Worm (Caenorhabditis elegans) whole organism, mixed stage, embryonic: ENCODE results near the gene H01M10.2.

Experiments used
- M03D4.4 ChIP-seq: sonication (generic microtip); optimal IDR thresholded peaks from 2 replicates; lab custom pipeline; 2017; ENCODE audit warnings: mild to moderate bottlenecking, missing genetic modification characterization, missing compliant biosample characterization
- bed-3 ChIP-seq: fragments of 200-800 bp; sonication (Bioruptor generic); optimal IDR thresholded peaks from 3 replicates; lab custom pipeline; 2018; ENCODE audit warnings: mild to moderate bottlenecking, missing genetic modification characterization, moderate library complexity, missing compliant biosample characterization
- blmp-1 ChIP-seq: fragments of 150-350 bp; optimal IDR thresholded peaks from 2 replicates; lab custom pipeline; 2014; ENCODE audit warnings: missing biosample characterization, missing genetic modification characterization
- ceh-39 ChIP-seq: fragments of 150-350 bp; optimal IDR thresholded peaks from 2 replicates; lab custom pipeline; 2014; ENCODE audit warnings: missing biosample characterization, missing genetic modification characterization
- ceh-43 ChIP-seq: fragments of 200-800 bp; sonication (Bioruptor generic); optimal IDR thresholded peaks from 2 replicates; lab custom pipeline; 2018; ENCODE audit warnings: mild to moderate bottlenecking, missing genetic modification characterization, moderate library complexity, missing compliant biosample characterization
- ceh-83 ChIP-seq: fragments of 200-800 bp; sonication (Bioruptor generic); optimal IDR thresholded peaks from 2 replicates; lab custom pipeline; 2018; ENCODE audit warnings: mild to moderate bottlenecking, missing genetic modification characterization, missing compliant biosample characterization
- ces-1 ChIP-seq: fragments of 150-350 bp; optimal IDR thresholded peaks from 2 replicates; lab custom pipeline; 2014; ENCODE audit warnings: missing biosample characterization, missing genetic modification reagents, missing genetic modification characterization
- cnd-1 ChIP-seq: fragments of 200-800 bp; sonication (Bioruptor generic); optimal IDR thresholded peaks from 2 replicates; lab custom pipeline; 2018; ENCODE audit warnings: mild to moderate bottlenecking, missing genetic modification characterization, missing compliant biosample characterization
- drap-1 ChIP-seq: fragments of 200-800 bp; sonication (Bioruptor generic); optimal IDR thresholded peaks from 3 replicates; lab custom pipeline; 2018; ENCODE audit warnings: mild to moderate bottlenecking, missing genetic modification characterization, missing compliant biosample characterization
- elt-1 ChIP-seq: sonication (generic microtip); optimal IDR thresholded peaks from 2 replicates; lab custom pipeline; 2017; ENCODE audit warnings: missing genetic modification characterization, mild to moderate bottlenecking, missing compliant biosample characterization, antibody characterized with exemption, moderate library complexity, borderline replicate concordance; ENCODE audit not compliant: insufficient read depth
- elt-3 ChIP-seq: fragments of 150-350 bp; optimal IDR thresholded peaks from 2 replicates; lab custom pipeline; 2014; ENCODE audit warnings: missing biosample characterization, missing genetic modification characterization
- flh-1 ChIP-seq: fragments of 200-800 bp; sonication (Bioruptor generic); optimal IDR thresholded peaks from 2 replicates; lab custom pipeline; 2018; ENCODE audit warnings: mild to moderate bottlenecking, missing genetic modification characterization, moderate library complexity, missing compliant biosample characterization
- ham-2 ChIP-seq: fragments of 200-800 bp; sonication (Bioruptor generic); optimal IDR thresholded peaks from 2 replicates; lab custom pipeline; 2018; ENCODE audit warnings: mild to moderate bottlenecking, missing genetic modification characterization, missing compliant biosample characterization
- hlh-1 ChIP-seq: fragments of 150-350 bp; optimal IDR thresholded peaks from 2 replicates; lab custom pipeline; 2014; ENCODE audit warnings: missing biosample characterization, missing genetic modification reagents, missing genetic modification characterization
- lin-13 ChIP-seq: fragments of 150-350 bp; optimal IDR thresholded peaks from 2 replicates; lab custom pipeline; 2014; ENCODE audit warnings: missing biosample characterization, missing genetic modification characterization
- lin-32 ChIP-seq: fragments of 200-800 bp; sonication (Bioruptor generic); optimal IDR thresholded peaks from 2 replicates; lab custom pipeline; 2018; ENCODE audit warnings: mild to moderate bottlenecking, missing genetic modification characterization, missing compliant biosample characterization
- lsy-2 ChIP-seq: fragments of 150-350 bp; optimal IDR thresholded peaks from 2 replicates; lab custom pipeline; 2014; ENCODE audit warnings: missing biosample characterization, missing genetic modification characterization
- mab-5 ChIP-seq: fragments of 150-350 bp; optimal IDR thresholded peaks from 2 replicates; lab custom pipeline; 2014; ENCODE audit warnings: missing biosample characterization, missing genetic modification characterization
- mep-1 ChIP-seq: fragments of 150-350 bp; optimal IDR thresholded peaks from 2 replicates; lab custom pipeline; 2017; ENCODE audit warnings: missing biosample characterization, missing genetic modification reagents, missing genetic modification characterization, inconsistent platforms
- mls-2 ChIP-seq: sonication (generic microtip); optimal IDR thresholded peaks from 2 replicates; lab custom pipeline; 2016; ENCODE audit warnings: mild to moderate bottlenecking, missing genetic modification characterization, moderate library complexity, missing compliant biosample characterization
- nhr-12 ChIP-seq: fragments of 150-350 bp; optimal IDR thresholded peaks from 2 replicates; lab custom pipeline; 2014; ENCODE audit warnings: missing biosample characterization, missing genetic modification characterization
- nhr-2 ChIP-seq: fragments of 150-350 bp; optimal IDR thresholded peaks from 2 replicates; lab custom pipeline; 2014; ENCODE audit warnings: missing biosample characterization, missing genetic modification characterization
- nhr-237 ChIP-seq: fragments of 150-350 bp; optimal IDR thresholded peaks from 2 replicates; lab custom pipeline; 2014; ENCODE audit warnings: missing biosample characterization, missing genetic modification characterization
- nhr-28 ChIP-seq: fragments of 150-350 bp; optimal IDR thresholded peaks from 2 replicates; lab custom pipeline; 2014; ENCODE audit warnings: missing biosample characterization, missing genetic modification characterization
- nhr-76 ChIP-seq: sonication (generic microtip); optimal IDR thresholded peaks from 2 replicates; lab custom pipeline; 2017; ENCODE audit warnings: missing biosample characterization, missing genetic modification characterization
- pha-4 ChIP-seq: fragments of 150-350 bp; optimal IDR thresholded peaks from 2 replicates; lab custom pipeline; 2018; ENCODE audit warnings: missing biosample characterization, missing genetic modification reagents, missing genetic modification characterization
- sem-2 ChIP-seq: fragments of 200-800 bp; sonication (Bioruptor generic); optimal IDR thresholded peaks from 2 replicates; lab custom pipeline; 2018; ENCODE audit warnings: mild to moderate bottlenecking, missing genetic modification characterization, missing compliant biosample characterization
- snpc-4 ChIP-seq: fragments of 150-350 bp; optimal IDR thresholded peaks from 2 replicates; lab custom pipeline; 2014; ENCODE audit warnings: missing biosample characterization, missing genetic modification characterization
- sptf-1 ChIP-seq: sonication (generic microtip); optimal IDR thresholded peaks from 2 replicates; lab custom pipeline; 2017; ENCODE audit warnings: mild to moderate bottlenecking, missing genetic modification characterization, moderate library complexity, missing compliant biosample characterization
- tbx-8 ChIP-seq: fragments of 200-800 bp; sonication (Bioruptor generic); optimal IDR thresholded peaks from 2 replicates; lab custom pipeline; 2018; ENCODE audit warnings: mild to moderate bottlenecking, missing genetic modification characterization, moderate library complexity, missing compliant biosample characterization
- unc-120 ChIP-seq: sonication (generic microtip); optimal IDR thresholded peaks from 2 replicates; lab custom pipeline; 2017; ENCODE audit warnings: missing genetic modification characterization, missing compliant biosample characterization; ENCODE audit not compliant: poor library complexity, severe bottlenecking
- unc-39 ChIP-seq: fragments of 150-350 bp; optimal IDR thresholded peaks from 2 replicates; lab custom pipeline; 2014; ENCODE audit warnings: missing biosample characterization, missing genetic modification characterization
- unc-62 ChIP-seq: fragments of 150-350 bp; optimal IDR thresholded peaks from 2 replicates; lab custom pipeline; 2014; ENCODE audit warnings: missing biosample characterization, missing genetic modification reagents, missing genetic modification characterization
- zip-8 ChIP-seq: fragments of 150-350 bp; optimal IDR thresholded peaks from 2 replicates; lab custom pipeline; 2014; ENCODE audit warnings: missing biosample characterization, missing genetic modification characterization
- ztf-11 ChIP-seq: fragments of 150-350 bp; optimal IDR thresholded peaks from 2 replicates; lab custom pipeline; 2014; ENCODE audit warnings: missing biosample characterization, missing genetic modification characterization

The H01M10.2 gene

DNA sequence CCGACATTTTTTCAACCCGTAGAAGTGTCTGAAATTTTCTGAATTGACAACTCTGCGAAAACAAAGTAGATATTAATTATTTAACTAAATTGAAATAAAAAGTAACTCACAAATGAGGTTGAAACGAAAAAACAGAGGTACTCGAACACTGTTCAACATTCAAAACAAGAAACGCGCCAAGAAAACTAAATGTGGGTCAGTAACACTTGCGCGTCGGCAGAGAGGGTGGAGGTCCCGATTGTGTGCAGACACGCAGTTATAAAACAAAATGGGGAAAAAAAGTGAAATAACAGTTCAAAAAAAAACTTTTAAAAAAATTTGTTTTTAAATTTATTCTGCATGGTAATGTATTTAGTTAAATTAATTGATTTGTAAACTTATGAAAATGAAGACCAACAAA, 26.2 kb downstream of the H01M10.2 start:
- TF ChIP-seq hlh-1 (tag; lab: Kevin White, UChicago) (peak; percentile 33), sptf-1 (tag; lab: Kevin White, UChicago) (no peak)

DNA sequence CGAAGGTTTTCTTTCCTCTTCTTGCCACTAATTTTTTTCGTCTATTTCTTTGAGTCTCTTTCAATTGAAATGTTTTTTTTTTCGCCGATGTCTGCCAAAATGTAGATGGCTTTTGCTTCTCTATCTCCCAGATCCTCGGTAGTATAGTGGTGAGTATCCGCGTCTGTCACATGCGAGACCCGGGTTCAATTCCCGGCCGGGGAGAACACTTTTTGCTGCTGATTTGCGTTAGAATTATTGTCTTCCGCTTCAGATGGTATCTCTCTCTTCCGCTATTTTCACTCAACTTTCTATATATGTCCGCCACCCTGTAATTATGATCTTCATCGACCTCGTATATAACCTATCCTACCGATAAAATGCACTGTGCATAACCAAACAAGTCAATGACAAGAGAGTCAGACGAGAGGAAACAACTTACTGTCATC, 32.1 kb downstream of the H01M10.2 start:
- TF ChIP-seq hlh-1 (tag; lab: Kevin White, UChicago), result no peak
- TF ChIP-seq mls-2 (tag; lab: Kevin White, UChicago), result peak; percentile 67
- TF ChIP-seq sem-2, result peak; percentile 18
- no peak for TF ChIP-seq lin-32 (GFP tag; lab: Kevin White, UChicago)
- TF ChIP-seq ceh-83 (GFP tag; lab: Kevin White, UChicago), result peak; percentile 40
- no peak for TF ChIP-seq nhr-12
- TF ChIP-seq lsy-2, result no peak
- peak; percentile 11 for TF ChIP-seq flh-1 (GFP tag; lab: Kevin White, UChicago)
- no peak for TF ChIP-seq elt-3 (tag; lab: Kevin White, UChicago)
- peak; percentile 62 for TF ChIP-seq unc-120 (tag; lab: Kevin White, UChicago)
- TF ChIP-seq blmp-1, result peak; percentile 61
- peak; percentile 48 for TF ChIP-seq ceh-43
- peak; percentile 17 for TF ChIP-seq cnd-1 (tag; lab: Kevin White, UChicago)
- peak; percentile 12 for TF ChIP-seq nhr-237 (tag; lab: Kevin White, UChicago)
- TF ChIP-seq nhr-76 (tag; lab: Kevin White, UChicago), result no peak
- peak; percentile 29 for TF ChIP-seq unc-62 (GFP tag; lab: Kevin White, UChicago)
- no peak for TF ChIP-seq snpc-4
- peak; percentile 61 for TF ChIP-seq drap-1
- TF ChIP-seq ham-2, result peak; percentile 73
- peak; percentile 22 for TF ChIP-seq ces-1 (GFP tag; lab: Kevin White, UChicago)
- TF ChIP-seq sptf-1 (tag; lab: Kevin White, UChicago), result peak; percentile 80
- peak; percentile 25 for TF ChIP-seq mep-1 (tag; lab: Kevin White, UChicago)
- no peak for TF ChIP-seq ztf-11
- TF ChIP-seq ceh-39, result no peak
- peak; percentile 36 for TF ChIP-seq bed-3 (GFP tag; lab: Kevin White, UChicago)
- peak; percentile 72 for TF ChIP-seq nhr-2 (tag; lab: Kevin White, UChicago)
- TF ChIP-seq, all 35 proteins: peak for 17

DNA sequence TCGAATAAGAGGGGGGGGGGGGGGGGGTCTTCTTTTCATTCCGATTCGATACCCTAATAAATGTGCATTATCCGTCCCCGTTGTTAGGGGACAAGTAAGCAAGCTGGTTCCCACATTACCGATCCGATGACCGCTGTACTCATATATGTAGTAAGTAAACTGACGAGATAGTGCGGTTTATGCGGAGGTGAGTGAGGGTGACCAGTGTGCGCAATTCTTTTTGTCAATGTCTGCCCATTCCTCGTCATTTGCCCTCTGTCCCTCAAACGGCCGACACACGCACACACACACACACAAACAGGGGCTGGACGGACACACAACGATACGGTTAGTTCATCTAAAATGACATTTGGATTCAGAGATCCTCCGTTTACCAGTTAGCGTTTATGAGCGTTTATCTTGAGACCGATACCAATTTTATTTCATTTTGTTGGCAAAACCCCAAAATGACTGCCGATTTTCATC, 33.3 kb downstream of the H01M10.2 start, which contains the start of gene aat-3:
Gene aat-3, plus strand, starts transcription at position 51 of the 465 bp plus-strand sequence.
- TF ChIP-seq lin-32 (GFP tag; lab: Kevin White, UChicago) (no peak), ceh-43 (no peak), nhr-237 (tag; lab: Kevin White, UChicago) (no peak), nhr-12 (no peak), M03D4.4 (tag; lab: Kevin White, UChicago) (no peak), ces-1 (GFP tag; lab: Kevin White, UChicago) (no peak), sptf-1 (tag; lab: Kevin White, UChicago) (peak; percentile 40), sem-2 (no peak), flh-1 (GFP tag; lab: Kevin White, UChicago) (no peak), pha-4 (tag; lab: Kevin White, UChicago) (no peak), lin-13 (tag; lab: Kevin White, UChicago) (no peak), elt-1 (tag; lab: Kevin White, UChicago) (no peak), cnd-1 (tag; lab: Kevin White, UChicago) (peak; percentile 10), blmp-1 (no peak), ceh-83 (GFP tag; lab: Kevin White, UChicago) (no peak), nhr-76 (tag; lab: Kevin White, UChicago) (no peak), mab-5 (tag; lab: Kevin White, UChicago) (no peak), ztf-11 (no peak), ceh-39 (no peak), zip-8 (tag; lab: Kevin White, UChicago) (no peak), nhr-2 (tag; lab: Kevin White, UChicago) (peak; percentile 88), mep-1 (tag; lab: Kevin White, UChicago) (peak; percentile 16), elt-3 (tag; lab: Kevin White, UChicago) (no peak), bed-3 (GFP tag; lab: Kevin White, UChicago) (no peak), ham-2 (no peak), tbx-8 (GFP tag; lab: Kevin White, UChicago) (no peak), unc-62 (GFP tag; lab: Kevin White, UChicago) (no peak), hlh-1 (tag; lab: Kevin White, UChicago) (no peak), mls-2 (tag; lab: Kevin White, UChicago) (peak; percentile 71), lsy-2 (no peak), nhr-28 (tag; lab: Kevin White, UChicago) (no peak), unc-39 (tag; lab: Kevin White, UChicago) (no peak), unc-120 (tag; lab: Kevin White, UChicago) (peak; percentile 8), snpc-4 (no peak), drap-1 (peak; percentile 49)
